Fruit fly (Drosophila melanogaster) whole organism, embryonic: ENCODE data around the gene CG9886.
A peak's percentile ranks its signal among the peaks of the same experiment; 100 is the strongest.

Source experiments
- Adf1 ChIP-seq: fragments of 200-800 bp; sonication (Bioruptor generic); IDR thresholded peaks from 2 replicates; pipeline ENCODE4 v1.3.6; 2022; ENCODE audit warnings: missing biosample characterization, missing genetic modification characterization
- CG10565 ChIP-seq: fragments of 200-800 bp; sonication (Bioruptor generic); optimal IDR thresholded peaks from 3 replicates; lab custom pipeline; 2016; ENCODE audit warnings: missing biosample characterization, mild to moderate bottlenecking, missing genetic modification characterization
- CG11093 ChIP-seq: fragments of 200-800 bp; sonication (Bioruptor generic); IDR thresholded peaks from 3 replicates; pipeline ENCODE4 v1.3.6; 2022; ENCODE audit warnings: missing biosample characterization, missing genetic modification characterization
- CG14860 ChIP-seq: fragments of 200-800 bp; sonication (Bioruptor generic); IDR thresholded peaks from 3 replicates; pipeline ENCODE4 v1.3.6; 2022; ENCODE audit warnings: missing biosample characterization, missing genetic modification characterization; ENCODE audit not compliant: partially characterized antibody
- CG1529 ChIP-seq: fragments of 200-800 bp; sonication (Bioruptor generic); optimal IDR thresholded peaks from 3 replicates; lab custom pipeline; 2018; ENCODE audit warnings: missing biosample characterization, missing genetic modification characterization
- CG17328 ChIP-seq: fragments of 200-800 bp; sonication (Bioruptor generic); IDR thresholded peaks from 2 replicates; pipeline ENCODE4 v1.3.6; 2022; ENCODE audit warnings: missing biosample characterization, missing genetic modification characterization
- CG4360 ChIP-seq: fragments of 200-800 bp; sonication (Bioruptor generic); IDR thresholded peaks from 2 replicates; pipeline ENCODE4 v1.3.6; 2022; ENCODE audit warnings: missing biosample characterization, missing genetic modification characterization
- CG4404 ChIP-seq: fragments of 200-800 bp; sonication (Bioruptor generic); IDR thresholded peaks from 2 replicates; pipeline ENCODE4 v1.3.6; 2022; ENCODE audit warnings: missing biosample characterization, missing genetic modification characterization
- CG5953 ChIP-seq: fragments of 200-800 bp; sonication (Bioruptor generic); IDR thresholded peaks from 2 replicates; pipeline ENCODE4 v1.3.6; 2022; ENCODE audit warnings: missing biosample characterization, missing genetic modification characterization
- CG6765 ChIP-seq: fragments of 200-800 bp; sonication (Bioruptor generic); optimal IDR thresholded peaks from 3 replicates; lab custom pipeline; 2017; ENCODE audit warnings: missing biosample characterization, mild to moderate bottlenecking, missing genetic modification characterization
- CG8290 ChIP-seq, 3 experiments: fragments of 200-800 bp; sonication (Bioruptor generic); optimal IDR thresholded peaks; 2 replicates each; lab custom pipeline; 2016 to 2019; ENCODE audit warnings: missing biosample characterization in 3 of 3, missing genetic modification characterization in 3 of 3, mild to moderate bottlenecking in 2 of 3, moderate library complexity in 1 of 3
- Camta ChIP-seq: fragments of 200-800 bp; sonication (Bioruptor generic); optimal IDR thresholded peaks from 2 replicates; lab custom pipeline; 2016; ENCODE audit warnings: missing biosample characterization, missing genetic modification characterization
- D ChIP-seq, 2 experiments: fragments of 200-800 bp in 1 of 2; fragments of >200 bp in 1 of 2; sonication (Bioruptor generic) in 1 of 2; optimal IDR thresholded peaks; 2 replicates in 1 of 2; 3 replicates in 1 of 2; lab custom pipeline; 2017; ENCODE audit warnings: mild to moderate bottlenecking in 1 of 2, missing biosample characterization in 1 of 2, missing genetic modification characterization in 1 of 2, missing genetic modification reagents in 1 of 2
- D19A ChIP-seq: fragments of 200-800 bp; optimal IDR thresholded peaks from 3 replicates; lab custom pipeline; 2019; ENCODE audit warnings: missing biosample characterization, mild to moderate bottlenecking, missing genetic modification characterization, moderate library complexity
- Deaf1 ChIP-seq: fragments of 200-800 bp; optimal IDR thresholded peaks from 3 replicates; lab custom pipeline; 2019; ENCODE audit warnings: missing biosample characterization, mild to moderate bottlenecking, missing genetic modification characterization, moderate library complexity
- Hmr ChIP-seq: fragments of 200-800 bp; sonication (Bioruptor generic); optimal IDR thresholded peaks from 3 replicates; lab custom pipeline; 2017; ENCODE audit warnings: mild to moderate bottlenecking, missing biosample characterization, missing genetic modification reagents, missing genetic modification characterization
- Kr ChIP-seq: fragments of 200-800 bp; sonication (Bioruptor generic); optimal IDR thresholded peaks from 2 replicates; lab custom pipeline; 2017; ENCODE audit warnings: missing biosample characterization, mild to moderate bottlenecking, missing genetic modification characterization
- Nf-YB ChIP-seq: fragments of 200-800 bp; sonication (Bioruptor generic); optimal IDR thresholded peaks from 3 replicates; lab custom pipeline; 2019; ENCODE audit warnings: missing biosample characterization, mild to moderate bottlenecking, missing genetic modification characterization, moderate library complexity
- Nf-YC ChIP-seq: fragments of 200-800 bp; optimal IDR thresholded peaks from 3 replicates; lab custom pipeline; 2019; ENCODE audit warnings: missing biosample characterization, mild to moderate bottlenecking, missing genetic modification characterization, moderate library complexity
- Sry-β ChIP-seq: fragments of 200-800 bp; sonication (Bioruptor generic); optimal IDR thresholded peaks from 2 replicates; lab custom pipeline; 2018; ENCODE audit warnings: missing biosample characterization, mild to moderate bottlenecking, missing genetic modification characterization, moderate library complexity
- Trl ChIP-seq, 3 experiments: fragments of >200 bp in 2 of 3; fragments of 200-800 bp in 1 of 3; sonication (Bioruptor generic) in 1 of 3; optimal IDR thresholded peaks; 2 replicates in 1 of 3; 3 replicates in 2 of 3; lab custom pipeline; 2016 to 2017; ENCODE audit warnings: missing biosample characterization in 1 of 3, missing genetic modification characterization in 1 of 3
- ab ChIP-seq: fragments of 200-800 bp; sonication (Bioruptor generic); optimal IDR thresholded peaks from 2 replicates; lab custom pipeline; 2016; ENCODE audit warnings: missing biosample characterization, missing genetic modification characterization
- bsh ChIP-seq, 2 experiments: fragments of 200-800 bp; sonication (Bioruptor generic); optimal IDR thresholded peaks; 2 replicates each; lab custom pipeline; 2017 to 2018; ENCODE audit warnings: mild to moderate bottlenecking in 2 of 2, missing biosample characterization in 2 of 2, missing genetic modification characterization in 2 of 2, moderate library complexity in 1 of 2
- cg ChIP-seq: fragments of 200-800 bp; sonication (Bioruptor generic); optimal IDR thresholded peaks from 3 replicates; lab custom pipeline; 2019; ENCODE audit warnings: missing biosample characterization, mild to moderate bottlenecking, missing genetic modification characterization, moderate library complexity
- ci ChIP-seq: fragments of 200-800 bp; sonication (Bioruptor generic); IDR thresholded peaks from 3 replicates; pipeline ENCODE4 v1.3.6; 2022; ENCODE audit warnings: missing biosample characterization, missing genetic modification characterization
- fd102C ChIP-seq: fragments of 200-800 bp; sonication (Bioruptor generic); optimal IDR thresholded peaks from 2 replicates; lab custom pipeline; 2018; ENCODE audit warnings: missing biosample characterization, mild to moderate bottlenecking, missing genetic modification characterization, moderate library complexity
- gce ChIP-seq: fragments of 200-800 bp; sonication (Bioruptor generic); IDR thresholded peaks from 3 replicates; pipeline ENCODE4 v1.3.6; 2022; ENCODE audit warnings: missing biosample characterization, missing genetic modification characterization
- kni ChIP-seq: fragments of 200-800 bp; sonication (Bioruptor generic); optimal IDR thresholded peaks from 3 replicates; lab custom pipeline; 2017; ENCODE audit warnings: mild to moderate bottlenecking, missing biosample characterization, missing genetic modification reagents, missing genetic modification characterization
- lab ChIP-seq: fragments of 200-800 bp; sonication (Bioruptor generic); optimal IDR thresholded peaks from 3 replicates; lab custom pipeline; 2017; ENCODE audit warnings: missing biosample characterization, missing genetic modification characterization, mild to moderate bottlenecking, moderate library complexity, missing genetic modification reagents
- lbe ChIP-seq: fragments of 200-800 bp; sonication (Bioruptor generic); optimal IDR thresholded peaks from 2 replicates; lab custom pipeline; 2016; ENCODE audit warnings: missing biosample characterization, mild to moderate bottlenecking, missing genetic modification characterization
- nom ChIP-seq: fragments of 200-800 bp; sonication (Bioruptor generic); optimal IDR thresholded peaks from 2 replicates; lab custom pipeline; 2017; ENCODE audit warnings: missing biosample characterization, missing genetic modification characterization, mild to moderate bottlenecking, moderate library complexity, missing genetic modification reagents
- sens-2 ChIP-seq: fragments of 200-800 bp; sonication (Bioruptor generic); IDR thresholded peaks from 2 replicates; pipeline ENCODE4 v1.3.6; 2022; ENCODE audit warnings: missing biosample characterization, missing genetic modification characterization
- sqz ChIP-seq: fragments of 200-800 bp; sonication (Bioruptor generic); optimal IDR thresholded peaks from 3 replicates; lab custom pipeline; 2018; ENCODE audit warnings: missing biosample characterization, mild to moderate bottlenecking, missing genetic modification characterization
- tll ChIP-seq, 2 experiments: fragments of 200-800 bp in 1 of 2; fragments of >200 bp in 1 of 2; sonication (Bioruptor generic) in 1 of 2; optimal IDR thresholded peaks; 2 replicates each; lab custom pipeline; 2017 to 2019; ENCODE audit warnings: missing biosample characterization in 2 of 2, missing genetic modification characterization in 2 of 2, mild to moderate bottlenecking in 1 of 2, moderate library complexity in 1 of 2
- twi ChIP-seq: fragments of 200-800 bp; optimal IDR thresholded peaks from 2 replicates; lab custom pipeline; 2019; ENCODE audit warnings: missing biosample characterization, mild to moderate bottlenecking, missing genetic modification characterization, moderate library complexity
- z ChIP-seq: fragments of 200-800 bp; sonication (Bioruptor generic); IDR thresholded peaks from 3 replicates; pipeline ENCODE4 v1.3.6; 2022; ENCODE audit warnings: missing biosample characterization, missing genetic modification characterization
- zen ChIP-seq: fragments of 200-800 bp; sonication (Bioruptor generic); optimal IDR thresholded peaks from 3 replicates; lab custom pipeline; 2018; ENCODE audit warnings: missing biosample characterization, mild to moderate bottlenecking, missing genetic modification characterization, moderate library complexity
- zf30C ChIP-seq: fragments of 200-800 bp; sonication (Bioruptor generic); optimal IDR thresholded peaks from 3 replicates; lab custom pipeline; 2018; ENCODE audit warnings: missing biosample characterization, mild to moderate bottlenecking, missing genetic modification characterization
- zfh1 ChIP-seq: fragments of 200-800 bp; sonication (Bioruptor generic); IDR thresholded peaks from 3 replicates; pipeline ENCODE4 v1.3.6; 2022; ENCODE audit warnings: missing biosample characterization, missing genetic modification characterization

Gene CG9886

dm6 chr2L:2438640-2439276, 18.1 kb downstream of the CG9886 start (continued):
- TF ChIP-seq CG8290 (GFP tag; optimal IDR thresholded peaks at IDR 0.05; lab: Kevin White, UChicago) (no peak), CG8290 (tag; optimal IDR thresholded peaks at IDR 0.05; lab: Kevin White, UChicago) (no peak), ci (GFP tag; lab: Robert Waterston, UW) (0 out of 3 replicates have a peak, but pooled peaks have one; percentile 27)

- TF ChIP-seq CG14860 (GFP tag; lab: Robert Waterston, UW) (no peak), lab (no peak), CG1529 (no peak), CG17328 (GFP tag; lab: Robert Waterston, UW) (no peak), gce (GFP tag; lab: Robert Waterston, UW) (no peak), zf30C (GFP tag; lab: Kevin White, UChicago) (no peak), CG5953 (no peak), z (GFP tag; lab: Robert Waterston, UW) (peak; percentile 81), ab (no peak), sens-2 (no peak), Kr (GFP tag; lab: Kevin White, UChicago) (no peak), Hmr (GFP tag; lab: Kevin White, UChicago) (no peak), cg (GFP tag; lab: Kevin White, UChicago) (peak; percentile 73), Sry-β (GFP tag; lab: Kevin White, UChicago) (no peak), Deaf1 (tag; lab: Kevin White, UChicago) (peak; percentile 25), CG6765 (GFP tag; lab: Kevin White, UChicago) (no peak), zfh1 (no peak), CG10565 (GFP tag; lab: Kevin White, UChicago) (no peak), D19A (tag; lab: Kevin White, UChicago) (no peak), nom (GFP tag; lab: Kevin White, UChicago) (peak; percentile 18), Nf-YB (peak; percentile 94), lbe (GFP tag; lab: Kevin White, UChicago) (no peak), bsh (GFP tag; optimal IDR thresholded peaks at IDR 0.05; lab: Kevin White, UChicago) (no peak), CG11093 (no peak), fd102C (GFP tag; lab: Kevin White, UChicago) (no peak), Trl (optimal IDR thresholded peaks at IDR 0.05; lab: Kevin White, UChicago) (peak in 1 of 2 experiments; percentile 2), Trl (GFP tag; optimal IDR thresholded peaks at IDR 0.05; lab: Kevin White, UChicago) (no peak), Nf-YC (tag; lab: Kevin White, UChicago) (peak; percentile 87)
Measured at dm6 chr2L:2448514-2448913, 27.9 kb downstream of the CG9886 start.

- no peak for TF ChIP-seq Adf1 (GFP tag; lab: Robert Waterston, UW)
- peak; percentile 26 for TF ChIP-seq sqz (GFP tag; lab: Kevin White, UChicago)
- no peak for TF ChIP-seq CG4404 (GFP tag; lab: Robert Waterston, UW)
- TF ChIP-seq zen, result peak; percentile 66
- TF ChIP-seq CG4360 (GFP tag; lab: Robert Waterston, UW), result peak; percentile 61
- peak; percentile 89 for TF ChIP-seq Nf-YB
- TF ChIP-seq D (optimal IDR thresholded peaks at IDR 0.05; lab: Kevin White, UChicago), result peak; percentile 47
- no peak for TF ChIP-seq D (GFP tag; optimal IDR thresholded peaks at IDR 0.05; lab: Kevin White, UChicago)
- peak; percentile 71 for TF ChIP-seq cg (GFP tag; lab: Kevin White, UChicago)
- peak; percentile 2 for TF ChIP-seq twi
- peak; percentile 33 for TF ChIP-seq kni (GFP tag; lab: Kevin White, UChicago)
- peak; percentile 70 for TF ChIP-seq Nf-YC (tag; lab: Kevin White, UChicago)
- TF ChIP-seq Camta (GFP tag; lab: Kevin White, UChicago), result no peak
- TF ChIP-seq tll (GFP tag; optimal IDR thresholded peaks at IDR 0.05; lab: Kevin White, UChicago), result peak in 1 of 2 experiments; percentile 89
- peak; percentile 80 for TF ChIP-seq z (GFP tag; lab: Robert Waterston, UW)
Measured at dm6 chr2L:2449665-2450064, 29.0 kb downstream of the CG9886 start.
